Fruit fly (Drosophila melanogaster) whole organism, prepupa: ENCODE results near the gene CG14546.

Source experiments
- Blimp-1 ChIP-seq: fragments of 200-800 bp; sonication (Bioruptor generic); optimal IDR thresholded peaks from 3 replicates; lab custom pipeline; 2017; ENCODE audit warnings: missing biosample characterization, missing genetic modification characterization, mild to moderate bottlenecking, moderate library complexity, missing genetic modification reagents
- CG11294 ChIP-seq: fragments of 200-800 bp; sonication (Bioruptor generic); IDR thresholded peaks from 2 replicates; pipeline ENCODE4 v1.3.6; 2022; ENCODE audit warnings: missing biosample characterization, missing genetic modification characterization
- CG11762 ChIP-seq: fragments of 200-800 bp; sonication (Bioruptor generic); optimal IDR thresholded peaks from 3 replicates; lab custom pipeline; 2016; ENCODE audit warnings: missing biosample characterization, missing genetic modification characterization; ENCODE audit not compliant: insufficient read depth
- CG15336 ChIP-seq: fragments of 200-800 bp; sonication (Bioruptor generic); IDR thresholded peaks from 2 replicates; pipeline ENCODE4 v1.3.6; 2022; ENCODE audit warnings: missing biosample characterization, missing genetic modification characterization
- CG1621 ChIP-seq: fragments of 200-800 bp; sonication (Bioruptor generic); optimal IDR thresholded peaks from 3 replicates; lab custom pipeline; 2018; ENCODE audit warnings: missing biosample characterization, mild to moderate bottlenecking, missing genetic modification characterization
- CG16779 ChIP-seq: fragments of 200-800 bp; sonication (Bioruptor generic); optimal IDR thresholded peaks from 3 replicates; lab custom pipeline; 2017; ENCODE audit warnings: missing biosample characterization, mild to moderate bottlenecking, missing genetic modification characterization
- CG3032 ChIP-seq: fragments of 200-800 bp; optimal IDR thresholded peaks from 2 replicates; lab custom pipeline; 2019; ENCODE audit warnings: missing biosample characterization, mild to moderate bottlenecking, missing genetic modification characterization, moderate library complexity
- CG31627 ChIP-seq: fragments of 200-800 bp; sonication (Bioruptor generic); optimal IDR thresholded peaks from 3 replicates; lab custom pipeline; 2016; ENCODE audit warnings: missing biosample characterization, missing genetic modification characterization
- CG32006 ChIP-seq: fragments of 200-800 bp; sonication (Bioruptor generic); optimal IDR thresholded peaks from 3 replicates; lab custom pipeline; 2017; ENCODE audit warnings: missing biosample characterization, mild to moderate bottlenecking, missing genetic modification characterization
- CG3919 ChIP-seq: fragments of 200-800 bp; sonication (Bioruptor generic); optimal IDR thresholded peaks from 3 replicates; lab custom pipeline; 2016; ENCODE audit warnings: missing biosample characterization, missing genetic modification characterization
- CG4318 ChIP-seq: fragments of 200-800 bp; sonication (Bioruptor generic); optimal IDR thresholded peaks from 3 replicates; lab custom pipeline; 2017; ENCODE audit warnings: missing biosample characterization, mild to moderate bottlenecking, missing genetic modification characterization
- CG6163 ChIP-seq: fragments of 200-800 bp; sonication (Bioruptor generic); IDR thresholded peaks from 3 replicates; pipeline ENCODE4 v1.3.6; 2022; ENCODE audit warnings: missing biosample characterization, missing genetic modification characterization
- CG6808 ChIP-seq: fragments of 200-800 bp; sonication (Bioruptor generic); optimal IDR thresholded peaks from 3 replicates; lab custom pipeline; 2017; ENCODE audit warnings: missing biosample characterization, missing genetic modification characterization, mild to moderate bottlenecking, moderate library complexity, missing genetic modification reagents
- CG6854 ChIP-seq: fragments of 200-800 bp; sonication (Bioruptor generic); optimal IDR thresholded peaks from 2 replicates; lab custom pipeline; 2017; ENCODE audit warnings: missing biosample characterization, mild to moderate bottlenecking, missing genetic modification characterization
- CG7368 ChIP-seq: fragments of 200-800 bp; sonication (Bioruptor generic); optimal IDR thresholded peaks from 3 replicates; lab custom pipeline; 2016; ENCODE audit warnings: missing biosample characterization, missing genetic modification characterization
- CG8119 ChIP-seq: fragments of 200-800 bp; sonication (Bioruptor generic); IDR thresholded peaks from 3 replicates; pipeline ENCODE4 v1.3.6; 2022; ENCODE audit warnings: missing biosample characterization, missing genetic modification characterization
- CG8319 ChIP-seq: fragments of 200-800 bp; sonication (Bioruptor generic); optimal IDR thresholded peaks from 3 replicates; lab custom pipeline; 2016; ENCODE audit warnings: missing biosample characterization, missing genetic modification characterization
- CG8632 ChIP-seq: fragments of 200-800 bp; sonication (Bioruptor generic); optimal IDR thresholded peaks from 3 replicates; lab custom pipeline; 2016; ENCODE audit warnings: missing biosample characterization, missing genetic modification characterization
- CG9139 ChIP-seq: fragments of 200-800 bp; sonication (Bioruptor generic); optimal IDR thresholded peaks from 3 replicates; lab custom pipeline; 2017; ENCODE audit warnings: missing biosample characterization, mild to moderate bottlenecking, missing genetic modification characterization
- Eip75B ChIP-seq: fragments of 200-800 bp; sonication (Bioruptor generic); optimal IDR thresholded peaks from 3 replicates; lab custom pipeline; 2016; ENCODE audit warnings: missing biosample characterization, missing genetic modification characterization
- Eip78C ChIP-seq: fragments of 200-800 bp; sonication (Bioruptor generic); peaks from one replicate; lab custom pipeline; 2016; ENCODE audit warnings: missing biosample characterization, missing genetic modification characterization
- Eip93F ChIP-seq: fragments of 200-800 bp; sonication (Bioruptor generic); optimal IDR thresholded peaks from 2 replicates; lab custom pipeline; 2016; ENCODE audit warnings: missing biosample characterization, mild to moderate bottlenecking, missing genetic modification characterization
- Ets21C ChIP-seq: fragments of 200-800 bp; sonication (Bioruptor generic); optimal IDR thresholded peaks from 3 replicates; lab custom pipeline; 2016; ENCODE audit warnings: missing biosample characterization, missing genetic modification characterization
- Ets96B ChIP-seq: fragments of 200-800 bp; optimal IDR thresholded peaks from 2 replicates; lab custom pipeline; 2019; ENCODE audit warnings: missing biosample characterization, mild to moderate bottlenecking, missing genetic modification characterization, moderate library complexity
- Gug ChIP-seq: fragments of 200-800 bp; sonication (Bioruptor generic); IDR thresholded peaks from 2 replicates; pipeline ENCODE4 v1.3.6; 2022; ENCODE audit warnings: missing biosample characterization, missing genetic modification characterization
- Hr39 ChIP-seq: fragments of 200-800 bp; sonication (Bioruptor generic); optimal IDR thresholded peaks from 2 replicates; lab custom pipeline; 2016; ENCODE audit warnings: missing biosample characterization, missing genetic modification characterization
- Hr4 ChIP-seq: fragments of 200-800 bp; sonication (Bioruptor generic); optimal IDR thresholded peaks from 3 replicates; lab custom pipeline; 2016; ENCODE audit warnings: missing biosample characterization, missing genetic modification characterization
- Lpt ChIP-seq: fragments of 200-800 bp; sonication (Bioruptor generic); optimal IDR thresholded peaks from 3 replicates; lab custom pipeline; 2016; ENCODE audit warnings: missing biosample characterization, missing genetic modification characterization
- Met ChIP-seq: fragments of 200-800 bp; sonication (Bioruptor generic); optimal IDR thresholded peaks from 3 replicates; lab custom pipeline; 2016; ENCODE audit warnings: missing biosample characterization, missing genetic modification characterization
- OdsH ChIP-seq: fragments of 200-800 bp; sonication (Bioruptor generic); optimal IDR thresholded peaks from 3 replicates; lab custom pipeline; 2016; ENCODE audit warnings: missing biosample characterization, missing genetic modification characterization
- Smox ChIP-seq: fragments of 200-800 bp; sonication (Bioruptor generic); optimal IDR thresholded peaks from 3 replicates; lab custom pipeline; 2016; ENCODE audit warnings: missing biosample characterization, missing genetic modification characterization
- Sox102F ChIP-seq: fragments of 200-800 bp; sonication (Bioruptor generic); optimal IDR thresholded peaks from 2 replicates; lab custom pipeline; 2016; ENCODE audit warnings: missing biosample characterization, mild to moderate bottlenecking, missing genetic modification characterization
- Sox15 ChIP-seq: fragments of 200-800 bp; sonication (Bioruptor generic); optimal IDR thresholded peaks from 3 replicates; lab custom pipeline; 2016; ENCODE audit warnings: missing biosample characterization, missing genetic modification characterization
- achi ChIP-seq: fragments of 200-800 bp; sonication (Bioruptor generic); optimal IDR thresholded peaks from 3 replicates; lab custom pipeline; 2016; ENCODE audit warnings: missing biosample characterization, missing genetic modification characterization
- acj6 ChIP-seq: fragments of 200-800 bp; sonication (Bioruptor generic); optimal IDR thresholded peaks from 3 replicates; lab custom pipeline; 2016; ENCODE audit warnings: missing biosample characterization, missing genetic modification characterization
- dac ChIP-seq: fragments of 200-800 bp; sonication (Bioruptor generic); optimal IDR thresholded peaks from 2 replicates; lab custom pipeline; 2017; ENCODE audit warnings: missing biosample characterization, mild to moderate bottlenecking, missing genetic modification characterization
- eg ChIP-seq: fragments of 200-800 bp; sonication (Bioruptor generic); IDR thresholded peaks from 3 replicates; pipeline ENCODE4 v1.3.6; 2022; ENCODE audit warnings: missing biosample characterization, missing genetic modification characterization
- esn ChIP-seq: fragments of 200-800 bp; sonication (Bioruptor generic); optimal IDR thresholded peaks from 2 replicates; lab custom pipeline; 2016; ENCODE audit warnings: missing biosample characterization, mild to moderate bottlenecking, missing genetic modification characterization, moderate library complexity
- fd59A ChIP-seq: fragments of 200-800 bp; sonication (Bioruptor generic); optimal IDR thresholded peaks from 2 replicates; lab custom pipeline; 2017; ENCODE audit warnings: missing biosample characterization, mild to moderate bottlenecking, missing genetic modification characterization, missing genetic modification reagents
- fd85E ChIP-seq: fragments of 200-800 bp; sonication (Bioruptor generic); optimal IDR thresholded peaks from 3 replicates; lab custom pipeline; 2016; ENCODE audit warnings: missing biosample characterization, missing genetic modification characterization
- fkh ChIP-seq: fragments of 200-800 bp; sonication (Bioruptor generic); optimal IDR thresholded peaks from 3 replicates; lab custom pipeline; 2017; ENCODE audit warnings: missing biosample characterization, mild to moderate bottlenecking, missing genetic modification characterization, moderate library complexity
- lz ChIP-seq: fragments of 200-800 bp; sonication (Bioruptor generic); optimal IDR thresholded peaks from 3 replicates; lab custom pipeline; 2016; ENCODE audit warnings: missing biosample characterization, missing genetic modification characterization
- net ChIP-seq: fragments of 200-800 bp; sonication (Bioruptor generic); optimal IDR thresholded peaks from 3 replicates; lab custom pipeline; 2016; ENCODE audit warnings: missing biosample characterization, missing genetic modification characterization
- pdm3 ChIP-seq: fragments of 200-800 bp; sonication (Bioruptor generic); optimal IDR thresholded peaks from 3 replicates; lab custom pipeline; 2016; ENCODE audit warnings: missing biosample characterization, missing genetic modification characterization
- spab ChIP-seq: fragments of 200-800 bp; sonication (Bioruptor generic); optimal IDR thresholded peaks from 2 replicates; lab custom pipeline; 2017; ENCODE audit warnings: missing biosample characterization, mild to moderate bottlenecking, missing genetic modification characterization, missing genetic modification reagents
- svp ChIP-seq: fragments of 200-800 bp; sonication (Bioruptor generic); peaks from one replicate; lab custom pipeline; 2016; ENCODE audit warnings: missing biosample characterization, missing genetic modification characterization
- topi ChIP-seq: fragments of 200-800 bp; sonication (Bioruptor generic); optimal IDR thresholded peaks from 3 replicates; lab custom pipeline; 2016; ENCODE audit warnings: missing biosample characterization, missing genetic modification characterization
- vri ChIP-seq: fragments of 200-800 bp; sonication (Bioruptor generic); optimal IDR thresholded peaks from 3 replicates; lab custom pipeline; 2016; ENCODE audit warnings: missing biosample characterization, mild to moderate bottlenecking, missing genetic modification characterization

Gene CG14546

dm6 chr3R:25880198-25880970, 42.0 kb downstream of the CG14546 start (continued):
- peak; percentile 53 for TF ChIP-seq Ets96B (tag; lab: Kevin White, UChicago)
- TF ChIP-seq lz (GFP tag; lab: Kevin White, UChicago): peak; percentile 34
- no peak for TF ChIP-seq Ets21C (GFP tag; lab: Kevin White, UChicago)
- TF ChIP-seq Lpt (GFP tag; lab: Kevin White, UChicago): peak; percentile 52
- TF ChIP-seq CG7368 (GFP tag; lab: Kevin White, UChicago): peak; percentile 24
- TF ChIP-seq CG6854: no peak
- TF ChIP-seq OdsH (GFP tag; lab: Kevin White, UChicago): peak; percentile 41
- peak; percentile 50 for TF ChIP-seq topi
- TF ChIP-seq CG3032: peak; percentile 52
- no peak for TF ChIP-seq fd85E (GFP tag; lab: Kevin White, UChicago)

dm6 chr3R:25879324-25879766, 43.1 kb downstream of the CG14546 start:
- no peak for TF ChIP-seq fd85E (GFP tag; lab: Kevin White, UChicago)
- TF ChIP-seq CG9139 (GFP tag; lab: Kevin White, UChicago): no peak
- TF ChIP-seq Eip78C: peak; percentile 79
- peak; percentile 78; the same call in 2 of the 3 replicates for TF ChIP-seq CG8119 (GFP tag; lab: Robert Waterston, UW)
- TF ChIP-seq spab (GFP tag; lab: Kevin White, UChicago): no peak
- peak; percentile 68 for TF ChIP-seq svp
- TF ChIP-seq Eip93F (GFP tag; lab: Kevin White, UChicago): no peak
- TF ChIP-seq eg (GFP tag; lab: Robert Waterston, UW): no peak; the same call in 2 of the 3 replicates
- TF ChIP-seq CG7368 (GFP tag; lab: Kevin White, UChicago): no peak
- TF ChIP-seq CG1621 (tag; lab: Kevin White, UChicago): no peak
- TF ChIP-seq dac (GFP tag; lab: Kevin White, UChicago): no peak
- peak; percentile 17 for TF ChIP-seq Smox (GFP tag; lab: Kevin White, UChicago)
- peak; percentile 48 for TF ChIP-seq CG3919 (GFP tag; lab: Kevin White, UChicago)
- 0 out of 2 replicates have a peak, but pooled peaks have one; percentile 51 for TF ChIP-seq CG11294
- no peak for TF ChIP-seq vri (GFP tag; lab: Kevin White, UChicago)
- TF ChIP-seq CG4318 (GFP tag; lab: Kevin White, UChicago): peak; percentile 58
- TF ChIP-seq pdm3 (GFP tag; lab: Kevin White, UChicago): peak; percentile 61
- TF ChIP-seq topi: no peak
- peak; percentile 48 for TF ChIP-seq achi (GFP tag; lab: Kevin White, UChicago)
- TF ChIP-seq CG6808: no peak
- TF ChIP-seq esn (GFP tag; lab: Kevin White, UChicago): peak; percentile 28
- no peak for TF ChIP-seq CG6163
- peak; percentile 83 for TF ChIP-seq CG15336 (GFP tag; lab: Robert Waterston, UW)
- TF ChIP-seq net (GFP tag; lab: Kevin White, UChicago): peak; percentile 22
- TF ChIP-seq fd59A (GFP tag; lab: Kevin White, UChicago): no peak
- peak; percentile 29 for TF ChIP-seq Sox102F (GFP tag; lab: Kevin White, UChicago)
- TF ChIP-seq CG8319 (GFP tag; lab: Kevin White, UChicago): no peak
- TF ChIP-seq Blimp-1 (GFP tag; lab: Kevin White, UChicago): no peak
- peak; percentile 70 for TF ChIP-seq Gug
- no peak for TF ChIP-seq CG16779 (tag; lab: Kevin White, UChicago)
- TF ChIP-seq CG11762 (GFP tag; lab: Kevin White, UChicago): peak; percentile 10
- peak; percentile 79 for TF ChIP-seq Hr4
- TF ChIP-seq Sox15: no peak
- TF ChIP-seq Hr39 (GFP tag; lab: Kevin White, UChicago): peak; percentile 36
- TF ChIP-seq CG8632 (GFP tag; lab: Kevin White, UChicago): peak; percentile 14
- peak; percentile 78 for TF ChIP-seq CG32006 (GFP tag; lab: Kevin White, UChicago)
- no peak for TF ChIP-seq fkh
- peak; percentile 22 for TF ChIP-seq Met
- peak; percentile 53 for TF ChIP-seq OdsH (GFP tag; lab: Kevin White, UChicago)
- no peak for TF ChIP-seq Eip75B
- no peak for TF ChIP-seq Ets96B (tag; lab: Kevin White, UChicago)
- TF ChIP-seq acj6 (GFP tag; lab: Kevin White, UChicago): peak; percentile 39
- TF ChIP-seq CG31627 (GFP tag; lab: Kevin White, UChicago): peak; percentile 3
- TF ChIP-seq Lpt (GFP tag; lab: Kevin White, UChicago): peak; percentile 17
- TF ChIP-seq CG3032: no peak
